Fruit fly (Drosophila melanogaster) whole organism, pupa: ENCODE data around the gene CG32204.

Source experiments
- CG10348 ChIP-seq: fragments of 200-800 bp; sonication (Bioruptor generic); IDR thresholded peaks from 2 replicates; pipeline ENCODE4 v1.3.6; 2022; ENCODE audit warnings: missing biosample characterization, missing genetic modification characterization
- CG12605 ChIP-seq: fragments of 200-800 bp; sonication (Bioruptor generic); IDR thresholded peaks from 2 replicates; pipeline ENCODE4 v1.3.6; 2022; ENCODE audit warnings: missing biosample characterization, missing genetic modification characterization
- CG13204 ChIP-seq: fragments of 200-800 bp; sonication (Bioruptor generic); optimal IDR thresholded peaks from 2 replicates; lab custom pipeline; 2018; ENCODE audit warnings: missing biosample characterization, mild to moderate bottlenecking, missing genetic modification characterization, moderate library complexity
- CG14655 ChIP-seq: fragments of 200-800 bp; sonication (Bioruptor generic); optimal IDR thresholded peaks from 3 replicates; lab custom pipeline; 2017; ENCODE audit warnings: mild to moderate bottlenecking, missing biosample characterization, missing genetic modification reagents, missing genetic modification characterization
- CG15710 ChIP-seq: fragments of 200-800 bp; sonication (Bioruptor generic); optimal IDR thresholded peaks from 2 replicates; lab custom pipeline; 2018; ENCODE audit warnings: missing biosample characterization, mild to moderate bottlenecking, missing genetic modification characterization, moderate library complexity
- CG17806 ChIP-seq: fragments of 200-800 bp; sonication (Bioruptor generic); optimal IDR thresholded peaks from 2 replicates; lab custom pipeline; 2018; ENCODE audit warnings: missing biosample characterization, mild to moderate bottlenecking, missing genetic modification characterization, moderate library complexity
- CG32121 ChIP-seq: fragments of 200-800 bp; sonication (Bioruptor generic); IDR thresholded peaks from 2 replicates; pipeline ENCODE4 v1.3.6; 2022; ENCODE audit warnings: missing biosample characterization, missing genetic modification characterization
- CG34367 ChIP-seq: fragments of 200-800 bp; sonication (Bioruptor generic); optimal IDR thresholded peaks from 2 replicates; lab custom pipeline; 2018; ENCODE audit warnings: missing biosample characterization, mild to moderate bottlenecking, missing genetic modification characterization
- CG4496 ChIP-seq: fragments of 200-800 bp; sonication (Bioruptor generic); IDR thresholded peaks from 3 replicates; pipeline ENCODE4 v1.3.6; 2022; ENCODE audit warnings: missing biosample characterization, missing genetic modification characterization
- CG8159 ChIP-seq: fragments of 200-800 bp; sonication (Bioruptor generic); optimal IDR thresholded peaks from 3 replicates; lab custom pipeline; 2018; ENCODE audit warnings: missing biosample characterization, mild to moderate bottlenecking, missing genetic modification characterization, moderate library complexity
- CG8301 ChIP-seq: fragments of 200-800 bp; sonication (Bioruptor generic); optimal IDR thresholded peaks from 2 replicates; lab custom pipeline; 2018; ENCODE audit warnings: missing biosample characterization, mild to moderate bottlenecking, missing genetic modification characterization
- CG9948 ChIP-seq: fragments of 200-800 bp; sonication (Bioruptor generic); optimal IDR thresholded peaks from 2 replicates; lab custom pipeline; 2018; ENCODE audit warnings: missing biosample characterization, mild to moderate bottlenecking, missing genetic modification characterization, moderate library complexity
- D1 ChIP-seq: fragments of 200-800 bp; sonication (Bioruptor generic); optimal IDR thresholded peaks from 2 replicates; lab custom pipeline; 2018; ENCODE audit warnings: missing biosample characterization, mild to moderate bottlenecking, missing genetic modification characterization, moderate library complexity
- EcR ChIP-seq: fragments of 200-800 bp; sonication (Bioruptor generic); optimal IDR thresholded peaks from 3 replicates; lab custom pipeline; 2019; ENCODE audit warnings: missing biosample characterization, missing genetic modification characterization, mild to moderate bottlenecking, moderate library complexity, missing genetic modification reagents
- Ets98B ChIP-seq: fragments of 200-800 bp; sonication (Bioruptor generic); IDR thresholded peaks from 2 replicates; pipeline ENCODE4 v1.3.6; 2022; ENCODE audit warnings: missing biosample characterization, missing genetic modification characterization
- Pif1A ChIP-seq: fragments of 200-800 bp; sonication (Bioruptor generic); optimal IDR thresholded peaks from 3 replicates; lab custom pipeline; 2016; ENCODE audit warnings: missing biosample characterization, missing genetic modification characterization
- Pif1B ChIP-seq: fragments of 200-800 bp; sonication (Bioruptor generic); optimal IDR thresholded peaks from 3 replicates; lab custom pipeline; 2016; ENCODE audit warnings: missing biosample characterization, missing genetic modification characterization
- Snoo ChIP-seq: fragments of 200-800 bp; sonication (Bioruptor generic); optimal IDR thresholded peaks from 3 replicates; lab custom pipeline; 2017; ENCODE audit warnings: missing biosample characterization, mild to moderate bottlenecking, missing genetic modification characterization, inconsistent platforms
- fd96Ca ChIP-seq: fragments of 200-800 bp; sonication (Bioruptor generic); IDR thresholded peaks from 3 replicates; pipeline ENCODE4 v1.3.6; 2022; ENCODE audit warnings: missing biosample characterization, missing genetic modification characterization
- gl ChIP-seq: fragments of 200-800 bp; sonication (Bioruptor generic); optimal IDR thresholded peaks from 2 replicates; lab custom pipeline; 2018; ENCODE audit warnings: missing biosample characterization, mild to moderate bottlenecking, missing genetic modification characterization
- rn ChIP-seq: fragments of 200-800 bp; sonication (Bioruptor generic); IDR thresholded peaks from 2 replicates; pipeline ENCODE4 v1.3.6; 2022; ENCODE audit warnings: missing biosample characterization, missing genetic modification characterization

Gene CG32204

DNA sequence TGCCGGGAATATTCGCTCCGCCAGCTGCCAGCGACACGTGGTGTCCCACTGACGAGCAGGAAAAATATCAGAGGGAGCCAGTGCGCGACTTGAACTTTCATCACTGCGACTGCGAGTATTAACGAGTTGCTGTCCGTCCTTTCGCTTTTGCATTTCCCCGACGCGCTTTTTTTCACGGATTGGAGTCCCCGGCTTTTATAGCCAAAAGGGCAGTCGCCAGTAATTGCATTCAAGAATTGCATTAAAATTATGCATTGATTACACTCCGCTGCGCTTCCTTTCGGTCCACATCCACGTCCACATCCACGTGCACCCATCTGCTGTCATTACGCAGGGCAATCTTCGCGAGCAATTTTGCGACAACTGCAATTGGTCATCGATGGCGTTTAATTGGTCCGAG, 34.8 kb downstream of the CG32204 start, which contains the start of gene Ir75d:
Ir75d (minus strand) TSS at position 101 of the 400 bp plus-strand sequence.
- TF ChIP-seq gl (tag; lab: Kevin White, UChicago) (no peak), CG34367 (tag; lab: Kevin White, UChicago) (no peak), fd96Ca (GFP tag; lab: Robert Waterston, UW) (no peak), EcR (GFP tag; lab: Kevin White, UChicago) (no peak), rn (GFP tag; lab: Robert Waterston, UW) (no peak), Pif1B (GFP tag; lab: Kevin White, UChicago) (no peak), CG4496 (no peak), Snoo (no peak), CG8159 (no peak), CG12605 (GFP tag; lab: Robert Waterston, UW) (no peak), CG32121 (GFP tag; lab: Robert Waterston, UW) (no peak)

DNA sequence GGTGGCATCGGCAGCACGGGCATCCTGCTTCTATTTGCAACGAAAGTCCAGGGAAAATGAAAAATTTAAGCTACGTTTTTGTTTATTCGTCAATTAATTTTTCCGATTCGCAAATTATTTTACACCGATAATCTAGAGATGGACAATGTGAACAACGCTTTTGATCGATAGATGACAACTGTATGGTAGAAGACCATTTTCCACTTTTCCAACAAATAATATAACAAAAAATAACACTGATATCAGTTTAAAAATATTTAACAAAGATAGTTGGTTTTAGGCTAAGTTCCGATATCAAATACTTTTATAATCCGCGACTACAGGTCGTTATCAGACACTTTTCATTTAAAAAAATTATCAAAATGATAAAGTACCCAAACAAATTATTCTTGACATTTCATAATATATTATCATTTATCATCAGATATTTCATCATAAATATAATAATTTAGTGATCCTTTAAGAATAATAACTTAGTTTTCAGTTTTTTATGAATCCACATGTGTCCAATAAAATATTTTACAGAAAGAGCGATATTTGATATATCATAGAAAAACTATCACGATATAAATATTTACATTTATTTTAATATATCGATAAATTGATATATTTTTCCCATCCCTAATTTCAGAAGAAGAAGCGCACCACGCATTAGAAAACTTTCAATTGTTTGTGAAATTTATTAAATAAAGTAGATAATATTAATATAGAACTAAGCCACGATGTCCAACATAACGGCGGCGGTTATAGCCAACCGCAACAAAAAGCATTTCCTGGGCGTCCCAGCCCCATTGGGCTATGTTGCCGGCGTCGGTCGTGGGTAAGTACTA, 40.9 kb downstream of the CG32204 start, which contains the start of the genes CSN1b and Prp6:
CSN1b (minus strand) TSS at position 159 of the 830 bp plus-strand sequence.
Prp6 (plus strand) TSS at position 601 of the 830 bp plus-strand sequence.
- TF ChIP-seq CG17806 (tag; lab: Kevin White, UChicago) (no peak), D1 (tag; lab: Kevin White, UChicago) (no peak), rn (GFP tag; lab: Robert Waterston, UW) (no peak), CG15710 (tag; lab: Kevin White, UChicago) (no peak), gl (tag; lab: Kevin White, UChicago) (no peak), CG32121 (GFP tag; lab: Robert Waterston, UW) (no peak)

DNA sequence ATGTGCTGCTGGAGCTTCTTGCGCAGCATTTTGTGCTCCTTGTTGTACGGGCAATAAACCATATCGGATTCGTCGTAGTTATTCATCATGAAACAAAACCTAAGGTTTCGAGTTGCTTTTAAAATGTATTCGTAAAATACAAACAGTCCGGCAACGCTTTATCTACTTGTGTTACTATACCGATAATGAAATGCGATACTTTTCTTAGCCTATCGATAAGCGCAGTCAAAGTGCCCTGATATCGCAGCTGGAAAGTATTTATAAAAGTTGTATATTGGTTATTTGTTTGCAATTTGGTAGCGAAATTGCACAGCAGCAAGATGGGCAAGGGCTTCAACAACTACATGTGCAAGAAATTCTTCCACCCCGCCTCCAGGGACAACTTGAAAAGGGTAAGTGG, 44.4 kb downstream of the CG32204 start, which contains the start of the genes arx and CG6843:
arx (minus strand) TSS at position 144 of the 400 bp plus-strand sequence.
CG6843 (plus strand) TSS at position 184 of the 400 bp plus-strand sequence.
- TF ChIP-seq Ets98B (GFP tag; lab: Robert Waterston, UW) (no peak), CG10348 (GFP tag; lab: Robert Waterston, UW) (no peak), CG13204 (GFP tag; lab: Kevin White, UChicago) (no peak), EcR (GFP tag; lab: Kevin White, UChicago) (no peak), CG8301 (tag; lab: Kevin White, UChicago) (no peak), Snoo (no peak), Pif1B (GFP tag; lab: Kevin White, UChicago) (no peak), CG17806 (tag; lab: Kevin White, UChicago) (no peak), fd96Ca (GFP tag; lab: Robert Waterston, UW) (no peak), CG14655 (GFP tag; lab: Kevin White, UChicago) (no peak)

DNA sequence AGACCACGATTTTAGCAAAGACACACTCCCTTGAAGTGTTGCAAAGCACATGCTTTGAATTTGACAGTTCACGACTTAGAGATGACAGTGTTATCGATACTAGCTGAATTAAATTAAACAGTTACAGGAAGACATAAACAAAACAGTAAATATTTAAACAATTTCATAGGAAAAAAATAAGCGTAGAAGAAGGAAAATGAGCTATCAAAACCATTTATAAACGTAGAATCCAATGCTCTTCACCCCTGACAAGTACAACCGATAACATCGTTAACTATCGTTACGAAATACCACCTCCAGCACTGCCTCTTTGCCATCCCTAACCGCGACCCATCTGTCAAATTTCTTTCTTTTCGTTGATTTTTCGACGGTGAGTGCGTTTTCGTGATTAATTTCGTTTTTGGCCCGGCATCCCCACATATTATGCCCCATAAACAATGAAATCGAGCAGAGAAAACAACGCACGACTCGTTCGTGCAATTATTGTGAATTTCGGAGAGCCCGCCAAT, 47.0 kb downstream of the CG32204 start, which contains the start of gene RpL26:
RpL26 (plus strand) TSS at position 106 of the 509 bp plus-strand sequence.
- TF ChIP-seq CG34367 (tag; lab: Kevin White, UChicago) (peak; percentile 32), CG17806 (tag; lab: Kevin White, UChicago) (peak; percentile 23), CG13204 (GFP tag; lab: Kevin White, UChicago) (no peak), Snoo (peak; percentile 51), CG12605 (GFP tag; lab: Robert Waterston, UW) (peak; percentile 32; the same call in 1 of the 2 replicates), CG9948 (peak; percentile 20), Pif1B (GFP tag; lab: Kevin White, UChicago) (no peak), fd96Ca (GFP tag; lab: Robert Waterston, UW) (no peak), CG32121 (GFP tag; lab: Robert Waterston, UW) (peak; percentile 27; the same call in 1 of the 2 replicates), CG8301 (tag; lab: Kevin White, UChicago) (no peak), CG15710 (tag; lab: Kevin White, UChicago) (peak; percentile 65), EcR (GFP tag; lab: Kevin White, UChicago) (no peak), CG4496 (0 out of 3 replicates have a peak, but pooled peaks have one; percentile 16), CG8159 (peak; percentile 54), CG14655 (GFP tag; lab: Kevin White, UChicago) (no peak), rn (GFP tag; lab: Robert Waterston, UW) (no peak), gl (tag; lab: Kevin White, UChicago) (peak; percentile 33), Ets98B (GFP tag; lab: Robert Waterston, UW) (no peak)

DNA sequence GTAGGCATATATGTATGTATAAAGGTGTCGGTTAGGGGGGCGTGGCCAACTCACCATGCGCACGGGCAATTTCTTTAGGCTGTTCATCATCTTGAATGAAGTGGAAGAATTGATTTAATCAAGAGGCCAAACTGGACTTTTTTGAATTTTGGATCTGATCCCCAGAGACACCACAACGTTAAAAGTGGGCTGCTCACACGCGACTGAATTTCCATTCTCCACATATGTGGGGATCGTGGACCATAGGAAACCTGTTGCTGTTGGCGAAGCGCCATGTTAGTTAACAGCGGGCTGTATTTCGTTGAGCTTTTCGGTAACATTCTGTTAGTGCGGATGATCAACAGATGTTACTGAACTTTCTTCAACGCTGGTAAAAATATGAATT, 47.8 kb downstream of the CG32204 start, which contains the start of gene CG3902:
CG3902 (minus strand) TSS at position 208 of the 385 bp plus-strand sequence.
- peak; percentile 25 for TF ChIP-seq Snoo
- TF ChIP-seq CG8301 (tag; lab: Kevin White, UChicago), result no peak
- TF ChIP-seq CG12605 (GFP tag; lab: Robert Waterston, UW), result no peak
- no peak for TF ChIP-seq Pif1A
- TF ChIP-seq Ets98B (GFP tag; lab: Robert Waterston, UW), result peak; percentile 49; the same call in 1 of the 2 replicates
- TF ChIP-seq CG15710 (tag; lab: Kevin White, UChicago), result no peak
- TF ChIP-seq CG32121 (GFP tag; lab: Robert Waterston, UW), result peak; percentile 37; the same call in 1 of the 2 replicates
- TF ChIP-seq EcR (GFP tag; lab: Kevin White, UChicago), result peak; percentile 66
